Fruit fly (Drosophila melanogaster) whole organism, embryonic: ENCODE measurements around the gene Cyp309a2.

Experiments used
- Atf-2 ChIP-seq: fragments of 200-800 bp; sonication (Bioruptor generic); optimal IDR thresholded peaks from 2 replicates; lab custom pipeline; 2016; ENCODE audit warnings: missing biosample characterization, missing genetic modification characterization
- BEAF-32 ChIP-seq: fragments of 200-800 bp; sonication (Bioruptor generic); optimal IDR thresholded peaks from 3 replicates; lab custom pipeline; 2017; ENCODE audit warnings: missing biosample characterization, missing genetic modification characterization, mild to moderate bottlenecking, moderate library complexity, missing genetic modification reagents
- CG10431 ChIP-seq: fragments of 200-800 bp; sonication (Bioruptor generic); optimal IDR thresholded peaks from 3 replicates; lab custom pipeline; 2018; ENCODE audit warnings: missing biosample characterization, mild to moderate bottlenecking, missing genetic modification characterization
- CG12155 ChIP-seq: fragments of 200-800 bp; sonication (Bioruptor generic); optimal IDR thresholded peaks from 3 replicates; lab custom pipeline; 2016; ENCODE audit warnings: missing biosample characterization, missing genetic modification characterization
- CG12744 ChIP-seq: fragments of 200-800 bp; sonication (Bioruptor generic); optimal IDR thresholded peaks from 2 replicates; lab custom pipeline; 2016; ENCODE audit warnings: missing biosample characterization, missing genetic modification characterization
- CG14710 ChIP-seq: fragments of 200-800 bp; sonication (Bioruptor generic); optimal IDR thresholded peaks from 3 replicates; lab custom pipeline; 2019; ENCODE audit warnings: missing biosample characterization, mild to moderate bottlenecking, missing genetic modification characterization, moderate library complexity
- CG17186 ChIP-seq: fragments of 200-800 bp; sonication (Bioruptor generic); optimal IDR thresholded peaks from 3 replicates; lab custom pipeline; 2017; ENCODE audit warnings: missing biosample characterization, missing genetic modification reagents, missing genetic modification characterization
- CG17359 ChIP-seq: fragments of 200-800 bp; sonication (Bioruptor generic); optimal IDR thresholded peaks from 3 replicates; lab custom pipeline; 2018; ENCODE audit warnings: missing biosample characterization, mild to moderate bottlenecking, missing genetic modification characterization, moderate library complexity
- CG2129 ChIP-seq: fragments of 200-800 bp; sonication (Bioruptor generic); IDR thresholded peaks from 2 replicates; pipeline ENCODE4 v1.3.6; 2022; ENCODE audit warnings: missing biosample characterization, missing genetic modification characterization; ENCODE audit not compliant: partially characterized antibody
- CG3163 ChIP-seq: fragments of 200-800 bp; sonication (Bioruptor generic); optimal IDR thresholded peaks from 3 replicates; lab custom pipeline; 2016; ENCODE audit warnings: missing biosample characterization, missing genetic modification characterization
- CG3281 ChIP-seq: fragments of 200-800 bp; sonication (Bioruptor generic); optimal IDR thresholded peaks from 3 replicates; lab custom pipeline; 2017; ENCODE audit warnings: missing biosample characterization, mild to moderate bottlenecking, missing genetic modification characterization
- CG33213 ChIP-seq: fragments of 200-800 bp; sonication (Bioruptor generic); optimal IDR thresholded peaks from 3 replicates; lab custom pipeline; 2016; ENCODE audit warnings: missing biosample characterization, missing genetic modification characterization
- CG34224 ChIP-seq: fragments of 200-800 bp; sonication (Bioruptor generic); IDR thresholded peaks from 3 replicates; pipeline ENCODE4 v1.3.6; 2022; ENCODE audit warnings: missing biosample characterization, missing genetic modification characterization; ENCODE audit not compliant: partially characterized antibody
- CG4707 ChIP-seq: fragments of 200-800 bp; sonication (Bioruptor generic); optimal IDR thresholded peaks from 2 replicates; lab custom pipeline; 2018; ENCODE audit warnings: missing biosample characterization, mild to moderate bottlenecking, missing genetic modification characterization, moderate library complexity
- CG5180 ChIP-seq: fragments of 200-800 bp; sonication (Bioruptor generic); optimal IDR thresholded peaks from 3 replicates; lab custom pipeline; 2017; ENCODE audit warnings: missing biosample characterization, missing genetic modification characterization, mild to moderate bottlenecking, moderate library complexity, missing genetic modification reagents
- CG7928 ChIP-seq: fragments of 200-800 bp; sonication (Bioruptor generic); optimal IDR thresholded peaks from 2 replicates; lab custom pipeline; 2017; ENCODE audit warnings: missing biosample characterization, mild to moderate bottlenecking, missing genetic modification characterization
- CG8359 ChIP-seq: fragments of 200-800 bp; sonication (Bioruptor generic); optimal IDR thresholded peaks from 2 replicates; lab custom pipeline; 2017; ENCODE audit warnings: missing biosample characterization, mild to moderate bottlenecking, missing genetic modification characterization, borderline replicate concordance
- CG8765 ChIP-seq: fragments of 200-800 bp; sonication (Bioruptor generic); IDR thresholded peaks from 2 replicates; pipeline ENCODE4 v1.3.6; 2022; ENCODE audit warnings: missing biosample characterization, missing genetic modification characterization
- CG8924 ChIP-seq: fragments of 200-800 bp; optimal IDR thresholded peaks from 3 replicates; lab custom pipeline; 2019; ENCODE audit warnings: missing biosample characterization, mild to moderate bottlenecking, missing genetic modification characterization, moderate library complexity
- Dip3 ChIP-seq: fragments of 200-800 bp; sonication (Bioruptor generic); optimal IDR thresholded peaks from 3 replicates; lab custom pipeline; 2016; ENCODE audit warnings: missing biosample characterization, missing genetic modification characterization
- Fer2 ChIP-seq: fragments of 200-800 bp; sonication (Bioruptor generic); optimal IDR thresholded peaks from 2 replicates; lab custom pipeline; 2018; ENCODE audit warnings: missing biosample characterization, mild to moderate bottlenecking, missing genetic modification characterization, moderate library complexity
- Hmr ChIP-seq: fragments of 200-800 bp; sonication (Bioruptor generic); optimal IDR thresholded peaks from 3 replicates; lab custom pipeline; 2017; ENCODE audit warnings: mild to moderate bottlenecking, missing biosample characterization, missing genetic modification reagents, missing genetic modification characterization
- Hr3 ChIP-seq: fragments of 200-800 bp; sonication (Bioruptor generic); optimal IDR thresholded peaks from 3 replicates; lab custom pipeline; 2016; ENCODE audit warnings: missing biosample characterization, missing genetic modification characterization
- Lim3 ChIP-seq: fragments of 200-800 bp; sonication (Bioruptor generic); IDR thresholded peaks from 2 replicates; pipeline ENCODE4 v1.3.6; 2022; ENCODE audit warnings: missing biosample characterization, missing genetic modification characterization
- MBD-R2 ChIP-seq: fragments of 200-800 bp; sonication (Bioruptor generic); IDR thresholded peaks from 2 replicates; pipeline ENCODE4 v1.3.6; 2022; ENCODE audit warnings: missing biosample characterization, missing genetic modification characterization
- Oli ChIP-seq: fragments of 200-800 bp; sonication (Bioruptor generic); optimal IDR thresholded peaks from 2 replicates; lab custom pipeline; 2018; ENCODE audit warnings: missing biosample characterization, mild to moderate bottlenecking, missing genetic modification characterization, moderate library complexity
- Opbp ChIP-seq: fragments of 200-800 bp; sonication (Bioruptor generic); IDR thresholded peaks from 3 replicates; pipeline ENCODE4 v1.3.6; 2022; ENCODE audit warnings: missing biosample characterization, missing genetic modification characterization; ENCODE audit not compliant: partially characterized antibody
- Rfx ChIP-seq: fragments of 200-800 bp; sonication (Bioruptor generic); IDR thresholded peaks from 2 replicates; pipeline ENCODE4 v1.3.6; 2022; ENCODE audit warnings: missing biosample characterization, missing genetic modification characterization
- Rx ChIP-seq: fragments of 200-800 bp; sonication (Bioruptor generic); IDR thresholded peaks from 2 replicates; pipeline ENCODE4 v1.3.6; 2022; ENCODE audit warnings: missing biosample characterization, missing genetic modification characterization
- Sry-β ChIP-seq: fragments of 200-800 bp; sonication (Bioruptor generic); optimal IDR thresholded peaks from 2 replicates; lab custom pipeline; 2018; ENCODE audit warnings: missing biosample characterization, mild to moderate bottlenecking, missing genetic modification characterization, moderate library complexity
- Tbp ChIP-seq: fragments of >200 bp; optimal IDR thresholded peaks from 2 replicates; lab custom pipeline; 2018; ENCODE audit warnings: missing biosample characterization, missing genetic modification characterization
- Vsx1 ChIP-seq: fragments of 200-800 bp; sonication (Bioruptor generic); optimal IDR thresholded peaks from 2 replicates; lab custom pipeline; 2017; ENCODE audit warnings: missing biosample characterization, mild to moderate bottlenecking, missing genetic modification characterization, missing genetic modification reagents
- ac ChIP-seq: fragments of 200-800 bp; sonication (Bioruptor generic); optimal IDR thresholded peaks from 3 replicates; lab custom pipeline; 2017; ENCODE audit warnings: missing biosample characterization, mild to moderate bottlenecking, missing genetic modification characterization
- amos ChIP-seq: fragments of 200-800 bp; sonication (Bioruptor generic); IDR thresholded peaks from 2 replicates; pipeline ENCODE4 v1.3.6; 2022; ENCODE audit warnings: missing biosample characterization, missing genetic modification characterization; ENCODE audit not compliant: partially characterized antibody
- aop ChIP-seq: fragments of 200-800 bp; sonication (Bioruptor generic); IDR thresholded peaks from 2 replicates; pipeline ENCODE4 v1.3.6; 2022; ENCODE audit warnings: missing biosample characterization, missing genetic modification characterization
- ase ChIP-seq: fragments of 200-800 bp; sonication (Bioruptor generic); IDR thresholded peaks from 3 replicates; pipeline ENCODE4 v1.3.6; 2022; ENCODE audit warnings: missing biosample characterization, missing genetic modification characterization
- bbx ChIP-seq: fragments of 200-800 bp; sonication (Bioruptor generic); IDR thresholded peaks from 2 replicates; pipeline ENCODE4 v1.3.6; 2022; ENCODE audit warnings: missing biosample characterization, missing genetic modification characterization; ENCODE audit not compliant: partially characterized antibody
- bcd ChIP-seq: fragments of 200-800 bp; sonication (Bioruptor generic); optimal IDR thresholded peaks from 2 replicates; lab custom pipeline; 2017; ENCODE audit warnings: missing biosample characterization, mild to moderate bottlenecking, missing genetic modification characterization
- chn ChIP-seq: fragments of 200-800 bp; sonication (Bioruptor generic); optimal IDR thresholded peaks from 2 replicates; lab custom pipeline; 2016; ENCODE audit warnings: missing biosample characterization, missing genetic modification characterization
- dmrt11E ChIP-seq: fragments of 200-800 bp; sonication (Bioruptor generic); optimal IDR thresholded peaks from 3 replicates; lab custom pipeline; 2018; ENCODE audit warnings: missing biosample characterization, mild to moderate bottlenecking, missing genetic modification characterization, moderate library complexity
- eyg ChIP-seq: fragments of 200-800 bp; sonication (Bioruptor generic); optimal IDR thresholded peaks from 3 replicates; lab custom pipeline; 2016; ENCODE audit warnings: missing biosample characterization, missing genetic modification characterization
- hbn ChIP-seq: fragments of 200-800 bp; sonication (Bioruptor generic); IDR thresholded peaks from 2 replicates; pipeline ENCODE4 v1.3.6; 2022; ENCODE audit warnings: missing biosample characterization, missing genetic modification characterization; ENCODE audit not compliant: partially characterized antibody
- ind ChIP-seq: fragments of 200-800 bp; sonication (Bioruptor generic); optimal IDR thresholded peaks from 3 replicates; lab custom pipeline; 2016; ENCODE audit warnings: missing biosample characterization, missing genetic modification characterization
- lmd ChIP-seq: fragments of 200-800 bp; sonication (Bioruptor generic); IDR thresholded peaks from 2 replicates; pipeline ENCODE4 v1.3.6; 2022; ENCODE audit warnings: missing biosample characterization, missing genetic modification characterization
- nmo ChIP-seq: fragments of 200-800 bp; sonication (Bioruptor generic); optimal IDR thresholded peaks from 2 replicates; lab custom pipeline; 2018; ENCODE audit warnings: missing biosample characterization, mild to moderate bottlenecking, missing genetic modification characterization, moderate library complexity
- pb ChIP-seq: fragments of 200-800 bp; sonication (Bioruptor generic); optimal IDR thresholded peaks from 3 replicates; lab custom pipeline; 2016; ENCODE audit warnings: missing biosample characterization, missing genetic modification characterization
- ssp ChIP-seq: fragments of 200-800 bp; sonication (Bioruptor generic); IDR thresholded peaks from 2 replicates; pipeline ENCODE4 v1.3.6; 2022; ENCODE audit warnings: missing biosample characterization, missing genetic modification characterization
- tin ChIP-seq: fragments of 200-800 bp; sonication (Bioruptor generic); optimal IDR thresholded peaks from 3 replicates; lab custom pipeline; 2016; ENCODE audit warnings: missing biosample characterization, missing genetic modification characterization
- tna ChIP-seq: fragments of 200-800 bp; sonication (Bioruptor generic); IDR thresholded peaks from 2 replicates; pipeline ENCODE4 v1.3.6; 2022; ENCODE audit warnings: missing biosample characterization, missing genetic modification characterization; ENCODE audit not compliant: partially characterized antibody
- trh ChIP-seq: fragments of 200-800 bp; sonication (Bioruptor generic); optimal IDR thresholded peaks from 2 replicates; lab custom pipeline; 2016; ENCODE audit warnings: missing biosample characterization, missing genetic modification characterization
- zfh1 ChIP-seq: fragments of 200-800 bp; sonication (Bioruptor generic); IDR thresholded peaks from 3 replicates; pipeline ENCODE4 v1.3.6; 2022; ENCODE audit warnings: missing biosample characterization, missing genetic modification characterization

Gene Cyp309a2

DNA sequence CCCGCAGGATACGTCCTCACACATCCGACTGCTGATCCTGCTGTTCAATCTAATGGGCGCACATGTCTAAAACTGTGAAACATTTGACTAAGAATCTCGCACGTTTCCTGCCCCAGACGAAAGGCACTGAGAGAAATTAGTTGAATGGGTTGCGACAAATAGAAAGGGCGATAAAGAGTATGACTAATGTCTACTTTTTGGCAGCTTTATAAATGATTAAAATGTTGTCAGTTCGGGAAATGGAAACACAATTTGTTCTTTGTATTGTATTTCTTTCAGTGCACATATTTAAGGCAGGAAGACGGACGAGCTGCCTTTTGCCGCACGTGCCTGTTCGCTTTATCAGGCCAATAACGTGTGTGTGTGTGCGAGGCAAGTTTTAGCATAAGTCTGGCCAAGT is 44.7 kb downstream of the Cyp309a2 start (continued):
- TF ChIP-seq CG33213 (GFP tag; lab: Kevin White, UChicago) (no peak), CG8765 (no peak), BEAF-32 (no peak), CG8359 (GFP tag; lab: Kevin White, UChicago) (no peak), Tbp (GFP tag; lab: Kevin White, UChicago) (no peak), dmrt11E (tag; lab: Kevin White, UChicago) (no peak), ssp (GFP tag; lab: Robert Waterston, UW) (no peak), Oli (tag; lab: Kevin White, UChicago) (no peak), Hr3 (GFP tag; lab: Kevin White, UChicago) (no peak), trh (GFP tag; lab: Kevin White, UChicago) (no peak), Rfx (GFP tag; lab: Robert Waterston, UW) (no peak), ind (peak; percentile 19), Lim3 (GFP tag; lab: Robert Waterston, UW) (no peak), Sry-β (GFP tag; lab: Kevin White, UChicago) (no peak), CG17359 (tag; lab: Kevin White, UChicago) (no peak), aop (no peak), eyg (no peak), CG5180 (GFP tag; lab: Kevin White, UChicago) (no peak), pb (GFP tag; lab: Kevin White, UChicago) (no peak), CG3281 (GFP tag; lab: Kevin White, UChicago) (peak; percentile 26), amos (GFP tag; lab: Robert Waterston, UW) (no peak), CG34224 (GFP tag; lab: Robert Waterston, UW) (no peak), CG4707 (GFP tag; lab: Kevin White, UChicago) (no peak), ac (no peak), chn (GFP tag; lab: Kevin White, UChicago) (no peak), bcd (no peak), tin (GFP tag; lab: Kevin White, UChicago) (peak; percentile 10), CG7928 (GFP tag; lab: Kevin White, UChicago) (no peak), CG12744 (GFP tag; lab: Kevin White, UChicago) (no peak), tna (GFP tag; lab: Robert Waterston, UW) (no peak), CG3163 (GFP tag; lab: Kevin White, UChicago) (no peak), Vsx1 (GFP tag; lab: Kevin White, UChicago) (no peak), CG8924 (peak; percentile 2), zfh1 (GFP tag; lab: Robert Waterston, UW) (no peak), CG2129 (GFP tag; lab: Robert Waterston, UW) (no peak), hbn (GFP tag; lab: Robert Waterston, UW) (no peak), CG14710 (tag; lab: Kevin White, UChicago) (no peak), ase (no peak), CG12155 (no peak), lmd (GFP tag; lab: Robert Waterston, UW) (no peak), bbx (GFP tag; lab: Robert Waterston, UW) (no peak), Hmr (GFP tag; lab: Kevin White, UChicago) (peak; percentile 19), Opbp (GFP tag; lab: Robert Waterston, UW) (no peak), CG17186 (GFP tag; lab: Kevin White, UChicago) (no peak), CG10431 (no peak), Rx (GFP tag; lab: Robert Waterston, UW) (no peak), Fer2 (tag; lab: Kevin White, UChicago) (no peak), MBD-R2 (no peak), Dip3 (GFP tag; lab: Kevin White, UChicago) (no peak), Atf-2 (GFP tag; lab: Kevin White, UChicago) (no peak), nmo (GFP tag; lab: Kevin White, UChicago) (no peak)
